Worm (Caenorhabditis elegans) whole organism, young adult: ENCODE data around the gene iscu-1.
A peak's percentile ranks its signal among the peaks of the same experiment; 100 is the strongest.

ENCODE experiments used
- B0035.1 ChIP-seq: sonication (generic microtip); optimal IDR thresholded peaks from 2 replicates; lab custom pipeline; 2016; ENCODE audit warnings: missing genetic modification characterization, mild to moderate bottlenecking, missing compliant biosample characterization, missing genotype, missing genetic modification reagents
- F37B4.10 ChIP-seq: fragments of 200-800 bp; sonication (Bioruptor generic); IDR thresholded peaks from 2 replicates; pipeline ENCODE4 v1.3.6; 2022; ENCODE audit warnings: missing genetic modification characterization, missing compliant biosample characterization
- Y56A3A.18 ChIP-seq: fragments of 200-800 bp; sonication (Bioruptor generic); IDR thresholded peaks from 2 replicates; pipeline ENCODE4 v1.3.6; 2022; ENCODE audit warnings: missing genetic modification reagents, missing genetic modification characterization, missing compliant biosample characterization
- Y95B8A.8 ChIP-seq: fragments of 200-800 bp; sonication (Bioruptor generic); IDR thresholded peaks from 2 replicates; pipeline ENCODE4 v1.3.6; 2022; ENCODE audit warnings: missing genetic modification reagents, missing genetic modification characterization, missing compliant biosample characterization
- attf-5 ChIP-seq: fragments of 200-800 bp; sonication (Bioruptor generic); optimal IDR thresholded peaks from 2 replicates; lab custom pipeline; 2018; ENCODE audit warnings: mild to moderate bottlenecking, missing genetic modification characterization, missing compliant biosample characterization
- attf-6 ChIP-seq: fragments of 200-800 bp; sonication (Bioruptor generic); IDR thresholded peaks from 2 replicates; pipeline ENCODE4 v1.3.6; 2022; ENCODE audit warnings: missing genetic modification reagents, missing genetic modification characterization, missing compliant biosample characterization
- cebp-1 ChIP-seq, 2 experiments: fragments of 200-800 bp in 1 of 2; sonication (Bioruptor generic) in 1 of 2; sonication (generic microtip) in 1 of 2; IDR thresholded peaks in 1 of 2; optimal IDR thresholded peaks in 1 of 2; 2 replicates each; pipeline versions ENCODE4 v1.3.6 to Lab custom; 2017 to 2022; ENCODE audit warnings: missing compliant biosample characterization in 2 of 2, missing genetic modification characterization in 2 of 2, mild to moderate bottlenecking in 1 of 2, missing genetic modification reagents in 1 of 2, moderate library complexity in 1 of 2
- ceh-40 ChIP-seq: fragments of 200-800 bp; sonication (Bioruptor generic); IDR thresholded peaks from 2 replicates; pipeline ENCODE4 v1.3.6; 2022; ENCODE audit warnings: missing genetic modification characterization, missing compliant biosample characterization
- ceh-79 ChIP-seq: sonication (generic microtip); optimal IDR thresholded peaks from 2 replicates; lab custom pipeline; 2017; ENCODE audit warnings: mild to moderate bottlenecking, missing genetic modification characterization, missing compliant biosample characterization
- ekl-4 ChIP-seq: fragments of 200-800 bp; sonication (Bioruptor generic); IDR thresholded peaks from 2 replicates; pipeline ENCODE4 v1.3.6; 2022; ENCODE audit warnings: missing genetic modification reagents, missing genetic modification characterization, missing compliant biosample characterization
- hlh-12 ChIP-seq: sonication (generic microtip); optimal IDR thresholded peaks from 2 replicates; lab custom pipeline; 2016; ENCODE audit warnings: missing genetic modification characterization, missing compliant biosample characterization
- hlh-26 ChIP-seq: fragments of 200-800 bp; sonication (Bioruptor generic); conservative IDR thresholded peaks from 2 replicates; pipeline ENCODE4 v1.3.6; 2022; ENCODE audit warnings: missing genetic modification reagents, missing genetic modification characterization, missing compliant biosample characterization
- lag-1 ChIP-seq: fragments of 200-800 bp; sonication (Bioruptor generic); IDR thresholded peaks from 2 replicates; pipeline ENCODE4 v1.3.6; 2022; ENCODE audit warnings: missing genetic modification reagents, missing genetic modification characterization, missing compliant biosample characterization
- lin-40 ChIP-seq: sonication (generic microtip); optimal IDR thresholded peaks from 2 replicates; lab custom pipeline; 2016; ENCODE audit warnings: missing genetic modification characterization, mild to moderate bottlenecking, missing compliant biosample characterization, missing genotype, missing genetic modification reagents
- lin-54 ChIP-seq: fragments of 200-800 bp; sonication (Bioruptor generic); optimal IDR thresholded peaks from 2 replicates; lab custom pipeline; 2018; ENCODE audit warnings: mild to moderate bottlenecking, missing genetic modification characterization, missing compliant biosample characterization
- mel-28 ChIP-seq: sonication (generic microtip); optimal IDR thresholded peaks from 2 replicates; lab custom pipeline; 2016; ENCODE audit warnings: borderline replicate concordance, mild to moderate bottlenecking, missing genetic modification characterization, missing compliant biosample characterization
- mxl-1 ChIP-seq: sonication (generic microtip); optimal IDR thresholded peaks from 2 replicates; lab custom pipeline; 2016; ENCODE audit warnings: missing genetic modification characterization, missing compliant biosample characterization
- nfya-2 ChIP-seq: fragments of 200-800 bp; sonication (Bioruptor generic); IDR thresholded peaks from 2 replicates; pipeline ENCODE4 v1.3.6; 2022; ENCODE audit warnings: missing genetic modification reagents, missing genetic modification characterization, missing compliant biosample characterization
- nhr-179 ChIP-seq: sonication (generic microtip); optimal IDR thresholded peaks from 2 replicates; lab custom pipeline; 2016; ENCODE audit warnings: mild to moderate bottlenecking, missing genetic modification characterization, missing compliant biosample characterization
- pbrm-1 ChIP-seq: fragments of 200-800 bp; sonication (Bioruptor generic); IDR thresholded peaks from 2 replicates; pipeline ENCODE4 v1.3.6; 2022; ENCODE audit warnings: missing genetic modification reagents, missing genetic modification characterization, missing compliant biosample characterization
- rec-8 ChIP-seq, 2 experiments: sonication (generic microtip); optimal IDR thresholded peaks; 2 replicates each; lab custom pipeline; 2016; ENCODE audit warnings: mild to moderate bottlenecking in 2 of 2, missing genetic modification characterization in 2 of 2, missing genetic modification reagents in 2 of 2, missing genotype in 2 of 2, missing biosample characterization in 1 of 2, missing compliant biosample characterization in 1 of 2, moderate library complexity in 1 of 2
- repo-1 ChIP-seq: sonication (generic microtip); optimal IDR thresholded peaks from 2 replicates; lab custom pipeline; 2017; ENCODE audit warnings: mild to moderate bottlenecking, missing genetic modification characterization, missing compliant biosample characterization
- snpc-1.1 ChIP-seq: sonication (generic microtip); optimal IDR thresholded peaks from 2 replicates; lab custom pipeline; 2017; ENCODE audit warnings: missing genetic modification characterization, mild to moderate bottlenecking, missing compliant biosample characterization, antibody characterized with exemption, moderate library complexity, missing genotype, missing genetic modification reagents; ENCODE audit not compliant: insufficient read depth
- snpc-1.3 ChIP-seq: sonication (generic microtip); optimal IDR thresholded peaks from 2 replicates; lab custom pipeline; 2017; ENCODE audit warnings: missing genetic modification characterization, mild to moderate bottlenecking, missing compliant biosample characterization, antibody characterized with exemption, moderate library complexity, missing genotype, missing genetic modification reagents; ENCODE audit not compliant: insufficient read depth
- snpc-3.4 ChIP-seq: sonication (generic microtip); optimal IDR thresholded peaks from 2 replicates; lab custom pipeline; 2017; ENCODE audit warnings: missing genetic modification characterization, mild to moderate bottlenecking, missing compliant biosample characterization, antibody characterized with exemption, moderate library complexity, missing genotype, missing genetic modification reagents
- snpc-4 ChIP-seq, 5 experiments: fragments of 150-350 bp in 1 of 5; sonication (generic microtip) in 4 of 5; optimal IDR thresholded peaks; 2 replicates each; lab custom pipeline; 2014 to 2018; ENCODE audit warnings: missing genetic modification characterization in 5 of 5, missing biosample characterization in 3 of 5, antibody characterized with exemption in 2 of 5, mild to moderate bottlenecking in 2 of 5, missing compliant biosample characterization in 2 of 5, missing genotype in 2 of 5, moderate library complexity in 2 of 5, missing genetic modification reagents in 1 of 5
- somi-1 ChIP-seq: fragments of 200-800 bp; sonication (Bioruptor generic); optimal IDR thresholded peaks from 2 replicates; lab custom pipeline; 2018; ENCODE audit warnings: mild to moderate bottlenecking, missing genetic modification characterization, missing compliant biosample characterization
- tlf-1 ChIP-seq: fragments of 200-800 bp; sonication (Bioruptor generic); optimal IDR thresholded peaks from 2 replicates; lab custom pipeline; 2018; ENCODE audit warnings: mild to moderate bottlenecking, missing genetic modification characterization, missing compliant biosample characterization
- zim-3 ChIP-seq: sonication (generic microtip); optimal IDR thresholded peaks from 2 replicates; lab custom pipeline; 2017; ENCODE audit warnings: mild to moderate bottlenecking, missing genetic modification characterization, moderate library complexity, missing compliant biosample characterization
- ztf-28 ChIP-seq: fragments of 200-800 bp; sonication (Bioruptor generic); IDR thresholded peaks from 2 replicates; pipeline ENCODE4 v1.3.6; 2022; ENCODE audit warnings: missing genetic modification reagents, missing genetic modification characterization, missing compliant biosample characterization

iscu-1 gene

DNA sequence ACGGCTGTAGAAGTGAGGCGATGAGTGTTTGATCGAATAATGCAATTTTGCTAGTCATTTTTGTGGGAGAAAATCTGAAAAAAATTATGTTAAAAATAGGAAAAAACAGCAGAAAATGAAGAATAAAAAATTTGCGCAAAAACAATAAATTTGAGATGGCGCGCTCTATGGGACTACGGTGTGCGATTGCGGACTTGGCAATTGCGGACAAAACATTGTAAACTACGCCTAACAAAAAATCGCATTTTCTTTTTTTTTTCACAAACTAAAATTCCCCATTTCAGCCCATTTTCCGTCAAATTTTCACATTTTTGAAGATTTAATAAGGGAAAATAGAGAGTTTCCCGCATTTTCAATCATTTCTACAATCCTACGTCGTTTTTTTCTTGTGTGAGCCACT is 4.9 kb downstream of the iscu-1 start, which contains the start of the genes sas-6 and Y45F10D.7 (continued):
- no peak for TF ChIP-seq cebp-1 (GFP tag; IDR thresholded peaks at IDR 0.05; lab: Robert Waterston, UW)
- TF ChIP-seq cebp-1 (tag; optimal IDR thresholded peaks at IDR 0.05; lab: Kevin White, UChicago) = peak; percentile 28

DNA sequence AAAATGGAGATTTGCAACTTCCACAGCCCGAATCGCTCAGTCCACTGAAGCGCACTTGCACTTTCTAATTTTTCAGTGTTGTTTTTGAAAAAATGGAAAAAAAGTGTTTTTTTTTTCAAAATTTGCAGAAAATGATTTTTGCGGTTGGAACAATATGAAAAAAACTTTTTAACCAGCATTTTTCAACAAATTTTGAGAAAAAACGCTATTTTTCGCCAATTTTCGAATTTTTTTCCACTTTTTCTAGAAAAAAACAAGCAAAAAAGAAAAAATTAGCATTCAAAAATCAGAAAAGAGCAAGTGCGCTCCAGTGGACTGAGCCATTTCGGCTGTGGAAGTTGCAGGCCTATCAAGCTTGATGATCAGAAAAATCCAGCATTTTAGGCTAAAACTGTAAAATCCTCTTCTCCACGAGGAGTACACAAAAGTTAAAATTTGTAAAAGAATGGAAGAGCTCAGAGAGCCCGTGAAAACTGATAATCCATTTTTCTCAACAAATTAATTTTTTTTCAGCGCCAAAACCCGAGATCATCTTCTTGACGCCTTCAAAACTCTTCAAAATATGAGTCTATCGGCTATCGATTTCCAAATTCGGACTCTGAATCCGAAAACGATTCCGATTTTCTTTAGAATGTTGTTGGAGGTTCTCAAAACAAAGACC is 11.6 kb downstream of the iscu-1 start:
- 0 out of 2 replicates have a peak, but pooled peaks have one; percentile 21 for TF ChIP-seq pbrm-1 (GFP tag; lab: Robert Waterston, UW)
- peak; percentile 1 for TF ChIP-seq mxl-1 (tag; lab: Kevin White, UChicago)
- no peak for TF ChIP-seq snpc-1.3 (tag; lab: Kevin White, UChicago)
- no peak for TF ChIP-seq ceh-79 (tag; lab: Kevin White, UChicago)
- no peak for TF ChIP-seq snpc-4 (GFP tag; optimal IDR thresholded peaks at IDR 0.05; lab: Kevin White, UChicago)
- TF ChIP-seq snpc-4 (tag; optimal IDR thresholded peaks at IDR 0.05; lab: Kevin White, UChicago) = peak in 2 of 4 experiments; percentile 73 to 85
- no peak for TF ChIP-seq F37B4.10 (GFP tag; lab: Robert Waterston, UW)
- no peak for TF ChIP-seq lin-54
- no peak for TF ChIP-seq hlh-12 (tag; lab: Kevin White, UChicago)
- peak; percentile 69; the same call in 1 of the 2 replicates for TF ChIP-seq attf-6 (GFP tag; lab: Robert Waterston, UW)
- TF ChIP-seq lag-1 (GFP tag; lab: Robert Waterston, UW) = no peak

DNA sequence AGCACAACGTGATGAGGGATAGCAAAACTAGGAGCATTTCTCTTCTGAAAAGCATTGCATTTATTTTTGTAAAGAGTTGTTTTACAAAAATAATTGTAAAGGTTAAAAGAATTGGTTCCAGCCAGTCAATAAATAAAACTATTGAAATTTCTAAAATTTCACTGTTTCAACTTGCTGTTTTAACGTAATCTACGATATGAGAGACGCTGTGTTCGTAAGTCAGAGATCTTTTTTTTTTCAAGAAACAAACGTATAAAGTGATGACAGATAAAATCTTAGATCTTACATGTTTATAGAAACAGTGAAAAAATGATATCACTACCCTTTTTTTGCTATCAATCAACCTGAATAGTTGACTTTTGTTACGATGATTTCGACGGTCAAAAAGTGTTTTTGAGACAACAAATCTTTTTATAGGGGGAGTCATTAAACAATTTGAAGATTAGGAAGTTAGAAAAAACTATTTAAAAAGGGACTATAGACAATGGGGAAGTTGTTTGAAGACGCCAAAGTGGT is 14.2 kb downstream of the iscu-1 start, which contains the start of gene Y45F10D.6:
Gene Y45F10D.6, minus strand, starts transcription at position 51 of the 516 bp plus-strand sequence.
- TF ChIP-seq repo-1 = no peak
- no peak for TF ChIP-seq ceh-40 (GFP tag; lab: Robert Waterston, UW)
- no peak for TF ChIP-seq Y56A3A.18 (GFP tag; lab: Robert Waterston, UW)
- no peak for TF ChIP-seq snpc-1.3 (tag; lab: Kevin White, UChicago)
- TF ChIP-seq hlh-26 = no peak
- TF ChIP-seq ztf-28 (GFP tag; lab: Robert Waterston, UW) = no peak
- TF ChIP-seq mxl-1 (tag; lab: Kevin White, UChicago) = no peak
- TF ChIP-seq nfya-2 (GFP tag; lab: Robert Waterston, UW) = no peak
- TF ChIP-seq attf-5 (GFP tag; lab: Kevin White, UChicago) = no peak
- no peak for TF ChIP-seq nhr-179 (tag; lab: Kevin White, UChicago)
- TF ChIP-seq B0035.1 = no peak
- no peak for TF ChIP-seq tlf-1
- no peak for TF ChIP-seq rec-8 (tag; optimal IDR thresholded peaks at IDR 0.05; lab: Kevin White, UChicago)
- TF ChIP-seq mel-28 (tag; lab: Kevin White, UChicago) = no peak

DNA sequence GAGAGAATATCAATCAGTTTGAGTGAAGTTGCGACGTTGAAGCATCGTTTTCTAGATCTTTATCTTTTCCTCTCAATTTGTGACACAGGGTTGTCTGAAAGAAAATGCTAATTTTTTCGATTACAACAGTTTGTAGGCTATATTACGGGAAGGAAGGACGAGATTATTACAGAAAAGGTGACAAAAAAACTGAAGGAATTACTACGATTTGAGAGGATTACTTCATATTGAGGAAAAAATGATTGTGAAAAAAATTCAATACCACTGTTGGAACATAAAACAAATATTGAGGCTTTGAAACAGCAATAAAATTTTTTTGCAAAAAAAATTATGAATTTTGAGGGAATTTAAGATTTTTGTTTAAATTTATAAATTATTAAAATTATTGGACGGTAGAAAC is 24.0 kb downstream of the iscu-1 start, which contains the start of gene Y45F10D.14:
Gene Y45F10D.14, minus strand, starts transcription at position 101 of the 400 bp plus-strand sequence.
- TF ChIP-seq Y95B8A.8 (GFP tag; lab: Robert Waterston, UW) = no peak
- TF ChIP-seq snpc-4 (GFP tag; optimal IDR thresholded peaks at IDR 0.05; lab: Kevin White, UChicago) = no peak
- peak in 1 of 4 experiments; percentile 25 for TF ChIP-seq snpc-4 (tag; optimal IDR thresholded peaks at IDR 0.05; lab: Kevin White, UChicago)
- no peak for TF ChIP-seq ekl-4 (GFP tag; lab: Robert Waterston, UW)
- TF ChIP-seq lin-40 = no peak
- no peak for TF ChIP-seq somi-1
- TF ChIP-seq zim-3 = no peak
- TF ChIP-seq, all 124 proteins: peak for 1

DNA sequence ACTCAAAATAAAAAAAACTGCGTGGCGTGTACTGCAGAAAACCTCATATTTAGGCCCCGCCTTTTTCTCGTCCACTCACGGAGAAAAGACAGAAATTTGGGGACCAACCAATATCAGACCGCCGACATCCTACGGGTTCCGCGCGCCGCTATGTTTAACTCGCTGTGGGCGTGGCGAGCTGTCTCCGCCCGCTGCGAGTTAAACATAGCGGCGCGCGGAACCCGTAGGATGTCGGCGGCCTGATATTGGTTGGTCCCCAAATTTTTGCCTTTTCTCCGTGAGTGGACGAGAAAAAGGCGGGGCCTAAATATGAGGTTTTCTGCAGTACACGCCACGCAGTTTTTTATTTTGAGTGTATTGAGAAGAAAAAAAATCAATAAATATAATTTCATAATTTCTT is 30.7 kb downstream of the iscu-1 start:
- TF ChIP-seq attf-6 (GFP tag; lab: Robert Waterston, UW) (peak; percentile 92; the same call in 1 of the 2 replicates), snpc-1.1 (tag; lab: Kevin White, UChicago) (peak; percentile 58), snpc-4 (GFP tag; optimal IDR thresholded peaks at IDR 0.05; lab: Kevin White, UChicago) (peak; percentile 83), snpc-4 (tag; optimal IDR thresholded peaks at IDR 0.05; lab: Kevin White, UChicago) (peak; percentile 71 to 97 (median 92)), snpc-3.4 (tag; lab: Kevin White, UChicago) (peak; percentile 1)
